Fruit fly (Drosophila melanogaster) whole organism, embryonic: Measurements from ENCODE around the gene tra.

Experiments
- Adf1 ChIP-seq: fragments of 200-800 bp; sonication (Bioruptor generic); IDR thresholded peaks from 2 replicates; pipeline ENCODE4 v1.3.6; 2022; ENCODE audit warnings: missing biosample characterization, missing genetic modification characterization
- Blimp-1 ChIP-seq: fragments of 200-800 bp; sonication (Bioruptor generic); optimal IDR thresholded peaks from 3 replicates; lab custom pipeline; 2018; ENCODE audit warnings: missing biosample characterization, missing genetic modification characterization, mild to moderate bottlenecking, moderate library complexity, missing genetic modification reagents
- CG18262 ChIP-seq: fragments of 200-800 bp; optimal IDR thresholded peaks from 3 replicates; lab custom pipeline; 2019; ENCODE audit warnings: missing biosample characterization, mild to moderate bottlenecking, missing genetic modification characterization, moderate library complexity
- CG5245 ChIP-seq: fragments of 200-800 bp; sonication (Bioruptor generic); optimal IDR thresholded peaks from 3 replicates; lab custom pipeline; 2016; ENCODE audit warnings: missing biosample characterization, missing genetic modification characterization
- CG9876 ChIP-seq: fragments of 200-800 bp; sonication (Bioruptor generic); optimal IDR thresholded peaks from 2 replicates; lab custom pipeline; 2016; ENCODE audit warnings: missing biosample characterization, missing genetic modification characterization

DNA sequence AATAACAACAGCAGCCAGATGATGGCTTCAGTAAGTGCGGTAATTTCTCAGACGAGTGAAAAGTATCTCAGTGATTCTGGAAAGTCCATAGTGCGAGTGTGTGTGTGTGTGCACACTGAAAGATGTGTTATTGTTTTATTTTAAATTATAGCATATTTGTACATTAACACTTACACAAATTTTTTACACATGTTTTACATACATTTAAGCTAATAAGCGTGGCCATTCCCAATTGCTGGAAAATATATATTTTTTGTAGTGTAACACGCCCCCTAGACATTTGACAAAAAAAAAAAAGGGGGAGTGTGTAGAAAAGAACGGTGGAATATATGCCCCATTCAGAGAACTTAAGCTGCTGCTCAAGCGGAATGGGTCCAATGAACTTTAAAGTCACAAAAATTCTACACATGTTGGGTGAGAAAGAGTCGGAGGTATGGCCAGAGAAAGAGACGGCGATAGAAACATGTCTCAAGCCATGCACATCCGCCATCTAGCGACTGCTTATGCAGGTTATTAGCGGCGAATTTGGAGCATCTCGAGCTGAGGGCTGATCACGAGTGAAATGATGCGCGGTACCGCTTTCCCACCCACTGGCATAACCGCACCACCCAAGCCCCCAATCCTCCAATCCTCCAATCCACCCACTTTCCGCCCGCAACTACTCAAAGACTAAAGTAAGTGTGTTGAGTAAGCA, 41.1 kb upstream of the tra start:
- TF ChIP-seq CG9876 (GFP tag; lab: Kevin White, UChicago) (no peak), CG18262 (tag; lab: Kevin White, UChicago) (peak; percentile 26), CG5245 (GFP tag; lab: Kevin White, UChicago) (no peak), Adf1 (no peak), Blimp-1 (GFP tag; lab: Kevin White, UChicago) (peak; percentile 44)
